Fruit fly (Drosophila melanogaster) whole organism, prepupa: Measurements from ENCODE around the gene gammaTub37C.
A peak's percentile ranks its signal among the peaks of the same experiment; 100 is the strongest.

ENCODE experiments used
- CG11294 ChIP-seq: fragments of 200-800 bp; sonication (Bioruptor generic); IDR thresholded peaks from 2 replicates; pipeline ENCODE4 v1.3.6; 2022; ENCODE audit warnings: missing biosample characterization, missing genetic modification characterization
- CG3032 ChIP-seq: fragments of 200-800 bp; optimal IDR thresholded peaks from 2 replicates; lab custom pipeline; 2019; ENCODE audit warnings: missing biosample characterization, mild to moderate bottlenecking, missing genetic modification characterization, moderate library complexity
- CG31627 ChIP-seq: fragments of 200-800 bp; sonication (Bioruptor generic); optimal IDR thresholded peaks from 3 replicates; lab custom pipeline; 2016; ENCODE audit warnings: missing biosample characterization, missing genetic modification characterization
- CG34406 ChIP-seq: fragments of 200-800 bp; sonication (Bioruptor generic); optimal IDR thresholded peaks from 3 replicates; lab custom pipeline; 2016; ENCODE audit warnings: missing biosample characterization, missing genetic modification characterization
- CG6808 ChIP-seq: fragments of 200-800 bp; sonication (Bioruptor generic); optimal IDR thresholded peaks from 3 replicates; lab custom pipeline; 2017; ENCODE audit warnings: missing biosample characterization, missing genetic modification characterization, mild to moderate bottlenecking, moderate library complexity, missing genetic modification reagents
- CG8632 ChIP-seq: fragments of 200-800 bp; sonication (Bioruptor generic); optimal IDR thresholded peaks from 3 replicates; lab custom pipeline; 2016; ENCODE audit warnings: missing biosample characterization, missing genetic modification characterization
- CG9139 ChIP-seq: fragments of 200-800 bp; sonication (Bioruptor generic); optimal IDR thresholded peaks from 3 replicates; lab custom pipeline; 2017; ENCODE audit warnings: missing biosample characterization, mild to moderate bottlenecking, missing genetic modification characterization
- Eip75B ChIP-seq: fragments of 200-800 bp; sonication (Bioruptor generic); optimal IDR thresholded peaks from 3 replicates; lab custom pipeline; 2016; ENCODE audit warnings: missing biosample characterization, missing genetic modification characterization
- Sox102F ChIP-seq: fragments of 200-800 bp; sonication (Bioruptor generic); optimal IDR thresholded peaks from 2 replicates; lab custom pipeline; 2016; ENCODE audit warnings: missing biosample characterization, mild to moderate bottlenecking, missing genetic modification characterization
- acj6 ChIP-seq: fragments of 200-800 bp; sonication (Bioruptor generic); optimal IDR thresholded peaks from 3 replicates; lab custom pipeline; 2016; ENCODE audit warnings: missing biosample characterization, missing genetic modification characterization
- esn ChIP-seq: fragments of 200-800 bp; sonication (Bioruptor generic); optimal IDR thresholded peaks from 2 replicates; lab custom pipeline; 2016; ENCODE audit warnings: missing biosample characterization, mild to moderate bottlenecking, missing genetic modification characterization, moderate library complexity
- fkh ChIP-seq: fragments of 200-800 bp; sonication (Bioruptor generic); optimal IDR thresholded peaks from 3 replicates; lab custom pipeline; 2017; ENCODE audit warnings: missing biosample characterization, mild to moderate bottlenecking, missing genetic modification characterization, moderate library complexity
- ss ChIP-seq, 2 experiments: fragments of 200-800 bp; sonication (Bioruptor generic); optimal IDR thresholded peaks; 2 replicates in 1 of 2; 3 replicates in 1 of 2; lab custom pipeline; 2017 to 2018; ENCODE audit warnings: mild to moderate bottlenecking in 2 of 2, missing biosample characterization in 2 of 2, missing genetic modification characterization in 2 of 2, moderate library complexity in 1 of 2

DNA sequence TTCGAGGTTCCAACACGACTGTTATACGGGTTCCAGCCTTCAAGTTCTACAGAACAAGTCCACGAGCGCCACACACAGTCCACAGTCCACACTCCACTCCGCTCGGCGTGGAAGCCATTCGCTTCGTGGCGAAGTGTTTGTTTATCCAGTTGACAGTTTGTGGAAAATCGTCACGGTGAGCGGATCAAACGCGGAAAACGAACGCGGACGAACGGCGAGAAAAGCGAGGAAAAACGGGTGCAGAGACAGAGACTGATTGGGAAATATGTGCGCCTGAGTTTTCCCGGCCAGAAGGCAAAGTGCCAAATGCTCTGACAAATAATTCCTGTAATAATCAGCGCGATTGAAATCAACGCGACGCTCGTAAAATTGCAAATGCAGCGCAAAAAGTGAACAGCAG lies 4.7 kb upstream of the gammaTub37C start, which contains the start of gene drl:
- TF ChIP-seq CG34406 (GFP tag; lab: Kevin White, UChicago) (no peak), CG11294 (GFP tag; lab: Robert Waterston, UW) (no peak), esn (GFP tag; lab: Kevin White, UChicago) (peak; percentile 38), acj6 (GFP tag; lab: Kevin White, UChicago) (no peak), CG3032 (no peak), CG31627 (GFP tag; lab: Kevin White, UChicago) (no peak), Eip75B (GFP tag; lab: Kevin White, UChicago) (peak; percentile 35), ss (GFP tag; optimal IDR thresholded peaks at IDR 0.05; lab: Kevin White, UChicago) (peak in 1 of 2 experiments; percentile 56), CG6808 (peak; percentile 8), fkh (GFP tag; lab: Kevin White, UChicago) (peak; percentile 93), Sox102F (GFP tag; lab: Kevin White, UChicago) (no peak), CG9139 (GFP tag; lab: Kevin White, UChicago) (peak; percentile 4), CG8632 (GFP tag; lab: Kevin White, UChicago) (no peak)
